Fruit fly (Drosophila melanogaster) whole organism, embryonic: ENCODE measurements around the gene shams.

ENCODE experiments used
- Bgb ChIP-seq: fragments of 200-800 bp; sonication (Bioruptor generic); IDR thresholded peaks from 2 replicates; pipeline ENCODE4 v1.3.6; 2022; ENCODE audit warnings: missing biosample characterization, missing genetic modification characterization; ENCODE audit not compliant: partially characterized antibody
- Bteb2 ChIP-seq: fragments of 200-800 bp; sonication (Bioruptor generic); optimal IDR thresholded peaks from 2 replicates; lab custom pipeline; 2016; ENCODE audit warnings: missing biosample characterization, missing genetic modification characterization
- CG10543 ChIP-seq: fragments of 200-800 bp; sonication (Bioruptor generic); optimal IDR thresholded peaks from 3 replicates; lab custom pipeline; 2017; ENCODE audit warnings: missing biosample characterization, mild to moderate bottlenecking, missing genetic modification characterization, moderate library complexity
- CG11723 ChIP-seq: fragments of 200-800 bp; sonication (Bioruptor generic); optimal IDR thresholded peaks from 2 replicates; lab custom pipeline; 2017; ENCODE audit warnings: missing biosample characterization, mild to moderate bottlenecking, missing genetic modification characterization
- CG12104 ChIP-seq: fragments of 200-800 bp; sonication (Bioruptor generic); optimal IDR thresholded peaks from 3 replicates; lab custom pipeline; 2016; ENCODE audit warnings: missing biosample characterization, missing genetic modification characterization
- CG13296 ChIP-seq: fragments of 200-800 bp; sonication (Bioruptor generic); optimal IDR thresholded peaks from 3 replicates; lab custom pipeline; 2018; ENCODE audit warnings: missing biosample characterization, mild to moderate bottlenecking, missing genetic modification characterization
- CG14860 ChIP-seq: fragments of 200-800 bp; sonication (Bioruptor generic); IDR thresholded peaks from 3 replicates; pipeline ENCODE4 v1.3.6; 2022; ENCODE audit warnings: missing biosample characterization, missing genetic modification characterization; ENCODE audit not compliant: partially characterized antibody
- CG1602 ChIP-seq: fragments of 200-800 bp; sonication (Bioruptor generic); optimal IDR thresholded peaks from 3 replicates; lab custom pipeline; 2016; ENCODE audit warnings: missing biosample characterization, missing genetic modification characterization
- CG16815 ChIP-seq: fragments of 200-800 bp; sonication (Bioruptor generic); optimal IDR thresholded peaks from 3 replicates; lab custom pipeline; 2017; ENCODE audit warnings: missing biosample characterization, mild to moderate bottlenecking, missing genetic modification characterization
- CG17186 ChIP-seq: fragments of 200-800 bp; sonication (Bioruptor generic); optimal IDR thresholded peaks from 3 replicates; lab custom pipeline; 2017; ENCODE audit warnings: missing biosample characterization, missing genetic modification reagents, missing genetic modification characterization
- CG18599 ChIP-seq: fragments of 200-800 bp; sonication (Bioruptor generic); optimal IDR thresholded peaks from 3 replicates; lab custom pipeline; 2017; ENCODE audit warnings: missing biosample characterization, missing genetic modification characterization, mild to moderate bottlenecking, moderate library complexity, missing genetic modification reagents
- CG2875 ChIP-seq: fragments of 200-800 bp; sonication (Bioruptor generic); optimal IDR thresholded peaks from 2 replicates; lab custom pipeline; 2017; ENCODE audit warnings: missing biosample characterization, mild to moderate bottlenecking, missing genetic modification characterization, missing genetic modification reagents
- CG32767 ChIP-seq: fragments of 200-800 bp; sonication (Bioruptor generic); IDR thresholded peaks from 2 replicates; pipeline ENCODE4 v1.3.6; 2022; ENCODE audit warnings: missing biosample characterization, missing genetic modification characterization
- CG33557 ChIP-seq: fragments of 200-800 bp; sonication (Bioruptor generic); optimal IDR thresholded peaks from 2 replicates; lab custom pipeline; 2019; ENCODE audit warnings: missing biosample characterization, mild to moderate bottlenecking, missing genetic modification characterization, moderate library complexity
- CG34224 ChIP-seq: fragments of 200-800 bp; sonication (Bioruptor generic); IDR thresholded peaks from 3 replicates; pipeline ENCODE4 v1.3.6; 2022; ENCODE audit warnings: missing biosample characterization, missing genetic modification characterization; ENCODE audit not compliant: partially characterized antibody
- CG4328 ChIP-seq: fragments of 200-800 bp; sonication (Bioruptor generic); optimal IDR thresholded peaks from 3 replicates; lab custom pipeline; 2017; ENCODE audit warnings: missing biosample characterization, missing genetic modification reagents, missing genetic modification characterization
- CG4360 ChIP-seq: fragments of 200-800 bp; sonication (Bioruptor generic); IDR thresholded peaks from 2 replicates; pipeline ENCODE4 v1.3.6; 2022; ENCODE audit warnings: missing biosample characterization, missing genetic modification characterization
- CG4820 ChIP-seq: fragments of 200-800 bp; sonication (Bioruptor generic); optimal IDR thresholded peaks from 3 replicates; lab custom pipeline; 2016; ENCODE audit warnings: missing biosample characterization, missing genetic modification characterization
- CG6765 ChIP-seq: fragments of 200-800 bp; sonication (Bioruptor generic); optimal IDR thresholded peaks from 3 replicates; lab custom pipeline; 2017; ENCODE audit warnings: missing biosample characterization, mild to moderate bottlenecking, missing genetic modification characterization
- D ChIP-seq, 2 experiments: fragments of 200-800 bp in 1 of 2; fragments of >200 bp in 1 of 2; sonication (Bioruptor generic) in 1 of 2; optimal IDR thresholded peaks; 2 replicates in 1 of 2; 3 replicates in 1 of 2; lab custom pipeline; 2017; ENCODE audit warnings: mild to moderate bottlenecking in 1 of 2, missing biosample characterization in 1 of 2, missing genetic modification characterization in 1 of 2, missing genetic modification reagents in 1 of 2
- D19B ChIP-seq: fragments of 200-800 bp; sonication (Bioruptor generic); optimal IDR thresholded peaks from 2 replicates; lab custom pipeline; 2017; ENCODE audit warnings: missing biosample characterization, mild to moderate bottlenecking, missing genetic modification characterization
- Fer2 ChIP-seq: fragments of 200-800 bp; sonication (Bioruptor generic); optimal IDR thresholded peaks from 2 replicates; lab custom pipeline; 2018; ENCODE audit warnings: missing biosample characterization, mild to moderate bottlenecking, missing genetic modification characterization, moderate library complexity
- Gug ChIP-seq: fragments of 200-800 bp; sonication (Bioruptor generic); IDR thresholded peaks from 4 replicates; pipeline ENCODE4 v1.3.6; 2022; ENCODE audit warnings: missing biosample characterization, missing genetic modification characterization
- MESR4 ChIP-seq: fragments of 200-800 bp; sonication (Bioruptor generic); optimal IDR thresholded peaks from 2 replicates; lab custom pipeline; 2018; ENCODE audit warnings: missing biosample characterization, mild to moderate bottlenecking, missing genetic modification characterization, moderate library complexity
- NC2α ChIP-seq: fragments of 200-800 bp; sonication (Bioruptor generic); optimal IDR thresholded peaks from 2 replicates; lab custom pipeline; 2016; ENCODE audit warnings: missing biosample characterization, missing genetic modification characterization
- Nf-YA ChIP-seq: fragments of 200-800 bp; sonication (Bioruptor generic); IDR thresholded peaks from 2 replicates; pipeline ENCODE4 v1.3.6; 2022; ENCODE audit warnings: missing biosample characterization, missing genetic modification characterization
- Sin3A ChIP-seq: fragments of >200 bp; optimal IDR thresholded peaks from 2 replicates; lab custom pipeline; 2018
- Tbp ChIP-seq: fragments of >200 bp; optimal IDR thresholded peaks from 2 replicates; lab custom pipeline; 2018; ENCODE audit warnings: missing biosample characterization, missing genetic modification characterization
- amos ChIP-seq: fragments of 200-800 bp; sonication (Bioruptor generic); IDR thresholded peaks from 2 replicates; pipeline ENCODE4 v1.3.6; 2022; ENCODE audit warnings: missing biosample characterization, missing genetic modification characterization; ENCODE audit not compliant: partially characterized antibody
- ara ChIP-seq: fragments of 200-800 bp; sonication (Bioruptor generic); IDR thresholded peaks from 2 replicates; pipeline ENCODE4 v1.3.6; 2022; ENCODE audit warnings: missing biosample characterization, missing genetic modification characterization
- cas ChIP-seq: fragments of 200-800 bp; sonication (Bioruptor generic); IDR thresholded peaks from 2 replicates; pipeline ENCODE4 v1.3.6; 2022; ENCODE audit warnings: missing biosample characterization, missing genetic modification characterization
- ci ChIP-seq: fragments of 200-800 bp; sonication (Bioruptor generic); IDR thresholded peaks from 3 replicates; pipeline ENCODE4 v1.3.6; 2022; ENCODE audit warnings: missing biosample characterization, missing genetic modification characterization
- da ChIP-seq: fragments of 200-800 bp; sonication (Bioruptor generic); optimal IDR thresholded peaks from 2 replicates; lab custom pipeline; 2016; ENCODE audit warnings: missing biosample characterization, missing genetic modification characterization
- dan ChIP-seq: fragments of 200-800 bp; sonication (Bioruptor generic); IDR thresholded peaks from 2 replicates; pipeline ENCODE4 v1.3.6; 2022; ENCODE audit warnings: missing biosample characterization, missing genetic modification characterization
- dati ChIP-seq: fragments of 200-800 bp; sonication (Bioruptor generic); IDR thresholded peaks from 2 replicates; pipeline ENCODE4 v1.3.6; 2022; ENCODE audit warnings: missing biosample characterization, missing genetic modification characterization
- dmrt11E ChIP-seq: fragments of 200-800 bp; sonication (Bioruptor generic); optimal IDR thresholded peaks from 3 replicates; lab custom pipeline; 2018; ENCODE audit warnings: missing biosample characterization, mild to moderate bottlenecking, missing genetic modification characterization, moderate library complexity
- emc ChIP-seq: fragments of 200-800 bp; sonication (Bioruptor generic); optimal IDR thresholded peaks from 2 replicates; lab custom pipeline; 2016; ENCODE audit warnings: missing biosample characterization, missing genetic modification characterization
- fd102C ChIP-seq: fragments of 200-800 bp; sonication (Bioruptor generic); optimal IDR thresholded peaks from 2 replicates; lab custom pipeline; 2018; ENCODE audit warnings: missing biosample characterization, mild to moderate bottlenecking, missing genetic modification characterization, moderate library complexity
- grau ChIP-seq: fragments of 200-800 bp; optimal IDR thresholded peaks from 3 replicates; lab custom pipeline; 2019; ENCODE audit warnings: missing biosample characterization, mild to moderate bottlenecking, missing genetic modification characterization, moderate library complexity
- gsb-n ChIP-seq: fragments of 200-800 bp; sonication (Bioruptor generic); optimal IDR thresholded peaks from 3 replicates; lab custom pipeline; 2018; ENCODE audit warnings: missing biosample characterization, mild to moderate bottlenecking, missing genetic modification characterization
- her ChIP-seq: fragments of 200-800 bp; sonication (Bioruptor generic); optimal IDR thresholded peaks from 2 replicates; lab custom pipeline; 2016; ENCODE audit warnings: missing biosample characterization, missing genetic modification characterization
- ind ChIP-seq: fragments of 200-800 bp; sonication (Bioruptor generic); optimal IDR thresholded peaks from 3 replicates; lab custom pipeline; 2016; ENCODE audit warnings: missing biosample characterization, missing genetic modification characterization
- jumu ChIP-seq: fragments of 200-800 bp; sonication (Bioruptor generic); optimal IDR thresholded peaks from 3 replicates; lab custom pipeline; 2016; ENCODE audit warnings: missing biosample characterization, missing genetic modification characterization
- kay ChIP-seq: fragments of 200-800 bp; sonication (Bioruptor generic); optimal IDR thresholded peaks from 2 replicates; lab custom pipeline; 2016; ENCODE audit warnings: missing biosample characterization, missing genetic modification characterization
- ken ChIP-seq: fragments of 200-800 bp; sonication (Bioruptor generic); IDR thresholded peaks from 3 replicates; pipeline ENCODE4 v1.3.6; 2022; ENCODE audit warnings: missing biosample characterization, missing genetic modification characterization
- kni ChIP-seq: fragments of 200-800 bp; sonication (Bioruptor generic); optimal IDR thresholded peaks from 3 replicates; lab custom pipeline; 2017; ENCODE audit warnings: mild to moderate bottlenecking, missing biosample characterization, missing genetic modification reagents, missing genetic modification characterization
- p53 ChIP-seq: fragments of 200-800 bp; sonication (Bioruptor generic); optimal IDR thresholded peaks from 2 replicates; lab custom pipeline; 2016; ENCODE audit warnings: missing biosample characterization, missing genetic modification characterization
- salm ChIP-seq: fragments of 200-800 bp; sonication (Bioruptor generic); optimal IDR thresholded peaks from 2 replicates; lab custom pipeline; 2018; ENCODE audit warnings: missing biosample characterization, mild to moderate bottlenecking, missing genetic modification characterization
- sima ChIP-seq: fragments of 200-800 bp; sonication (Bioruptor generic); optimal IDR thresholded peaks from 2 replicates; lab custom pipeline; 2016; ENCODE audit warnings: missing biosample characterization, missing genetic modification characterization
- zen2 ChIP-seq: fragments of 200-800 bp; sonication (Bioruptor generic); IDR thresholded peaks from 3 replicates; pipeline ENCODE4 v1.3.6; 2022; ENCODE audit warnings: missing biosample characterization, missing genetic modification characterization; ENCODE audit not compliant: partially characterized antibody

shams gene

DNA sequence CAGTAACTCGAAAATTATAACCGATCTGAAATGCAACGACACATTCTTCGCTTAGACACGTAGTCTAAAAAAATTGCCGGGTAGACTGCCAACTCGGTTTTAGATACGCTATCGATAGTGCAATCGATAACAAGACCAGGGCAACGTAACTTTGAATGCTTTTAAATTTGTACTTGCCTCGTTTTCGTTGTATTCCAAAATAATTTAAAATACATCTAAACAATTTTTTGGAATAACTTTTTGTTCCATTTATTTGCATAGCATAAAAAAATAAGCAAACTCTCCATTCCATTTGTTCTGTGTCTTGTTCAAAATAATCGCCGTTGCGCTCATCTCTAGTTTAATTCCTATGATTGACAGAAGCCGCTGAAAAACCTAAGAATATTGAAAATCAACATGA lies 4.8 kb downstream of the shams start, which contains the start of the genes Stt3B and CG11839 (continued):
- TF ChIP-seq CG10543 (GFP tag; lab: Kevin White, UChicago) (no peak), CG11723 (GFP tag; lab: Kevin White, UChicago) (no peak), fd102C (no peak), Fer2 (peak; percentile 58), D (optimal IDR thresholded peaks at IDR 0.05; lab: Kevin White, UChicago) (no peak), D (GFP tag; optimal IDR thresholded peaks at IDR 0.05; lab: Kevin White, UChicago) (no peak), D19B (peak; percentile 32), Bgb (GFP tag; lab: Robert Waterston, UW) (peak; percentile 91), dan (no peak), Gug (GFP tag; lab: Robert Waterston, UW) (peak; percentile 66; the same call in 3 of the 4 replicates), da (GFP tag; lab: Kevin White, UChicago) (peak; percentile 18), cas (GFP tag; lab: Robert Waterston, UW) (peak; percentile 10; the same call in 1 of the 2 replicates), CG32767 (GFP tag; lab: Robert Waterston, UW) (no peak), Tbp (no peak), salm (tag; lab: Kevin White, UChicago) (peak; percentile 3), her (GFP tag; lab: Kevin White, UChicago) (peak; percentile 62), CG14860 (GFP tag; lab: Robert Waterston, UW) (peak; percentile 91), jumu (peak; percentile 82), gsb-n (no peak), p53 (GFP tag; lab: Kevin White, UChicago) (no peak), CG17186 (peak; percentile 41), amos (GFP tag; lab: Robert Waterston, UW) (peak; percentile 90), zen2 (GFP tag; lab: Robert Waterston, UW) (no peak; the same call in 2 of the 3 replicates), Nf-YA (GFP tag; lab: Robert Waterston, UW) (peak; percentile 66), CG4820 (GFP tag; lab: Kevin White, UChicago) (peak; percentile 66), NC2α (GFP tag; lab: Kevin White, UChicago) (no peak), CG6765 (peak; percentile 4), CG13296 (peak; percentile 69), ind (GFP tag; lab: Kevin White, UChicago) (peak; percentile 81), CG33557 (GFP tag; lab: Kevin White, UChicago) (peak; percentile 54), kni (GFP tag; lab: Kevin White, UChicago) (no peak), ci (GFP tag; lab: Robert Waterston, UW) (no peak), sima (GFP tag; lab: Kevin White, UChicago) (peak; percentile 10), dmrt11E (tag; lab: Kevin White, UChicago) (peak; percentile 53), grau (tag; lab: Kevin White, UChicago) (peak; percentile 73), MESR4 (peak; percentile 46), Sin3A (lab: Kevin White, UChicago) (peak; percentile 93), CG4360 (GFP tag; lab: Robert Waterston, UW) (no peak), CG18599 (no peak), CG34224 (GFP tag; lab: Robert Waterston, UW) (peak; percentile 93), dati (no peak), CG1602 (GFP tag; lab: Kevin White, UChicago) (peak; percentile 69), kay (GFP tag; lab: Kevin White, UChicago) (peak; percentile 48), CG4328 (GFP tag; lab: Kevin White, UChicago) (peak; percentile 41), CG2875 (GFP tag; lab: Kevin White, UChicago) (no peak), ara (GFP tag; lab: Robert Waterston, UW) (no peak; the same call in 1 of the 2 replicates), emc (GFP tag; lab: Kevin White, UChicago) (peak; percentile 35), ken (peak; percentile 58; the same call in 2 of the 3 replicates), Bteb2 (peak; percentile 70), CG12104 (GFP tag; lab: Kevin White, UChicago) (peak; percentile 62), CG16815 (no peak)
